Worm (Caenorhabditis elegans): Measurements from ENCODE around the gene sru-20.

ce11 chrIV:12537694-12538093 is 42.4 kb downstream of the sru-20 start:
- TF ChIP-seq ama-1 (optimal IDR thresholded peaks at IDR 0.05) (no peak), sea-1 (GFP tag; conservative IDR thresholded peaks at IDR 0.05) (no peak)

All from whole organism, early embryonic.